Worm (Caenorhabditis elegans) whole organism, mixed stage, embryonic: ENCODE results near the gene F59A1.18.

ENCODE experiments used
- M03D4.4 ChIP-seq: sonication (generic microtip); optimal IDR thresholded peaks from 2 replicates; lab custom pipeline; 2017; ENCODE audit warnings: mild to moderate bottlenecking, missing genetic modification characterization, missing compliant biosample characterization
- bed-3 ChIP-seq: fragments of 200-800 bp; sonication (Bioruptor generic); optimal IDR thresholded peaks from 3 replicates; lab custom pipeline; 2018; ENCODE audit warnings: mild to moderate bottlenecking, missing genetic modification characterization, moderate library complexity, missing compliant biosample characterization
- blmp-1 ChIP-seq: fragments of 150-350 bp; optimal IDR thresholded peaks from 2 replicates; lab custom pipeline; 2014; ENCODE audit warnings: missing biosample characterization, missing genetic modification characterization
- ceh-39 ChIP-seq: fragments of 150-350 bp; optimal IDR thresholded peaks from 2 replicates; lab custom pipeline; 2014; ENCODE audit warnings: missing biosample characterization, missing genetic modification characterization
- ceh-43 ChIP-seq: fragments of 200-800 bp; sonication (Bioruptor generic); optimal IDR thresholded peaks from 2 replicates; lab custom pipeline; 2018; ENCODE audit warnings: mild to moderate bottlenecking, missing genetic modification characterization, moderate library complexity, missing compliant biosample characterization
- ceh-83 ChIP-seq: fragments of 200-800 bp; sonication (Bioruptor generic); optimal IDR thresholded peaks from 2 replicates; lab custom pipeline; 2018; ENCODE audit warnings: mild to moderate bottlenecking, missing genetic modification characterization, missing compliant biosample characterization
- ces-1 ChIP-seq: fragments of 150-350 bp; optimal IDR thresholded peaks from 2 replicates; lab custom pipeline; 2014; ENCODE audit warnings: missing biosample characterization, missing genetic modification reagents, missing genetic modification characterization
- cnd-1 ChIP-seq: fragments of 200-800 bp; sonication (Bioruptor generic); optimal IDR thresholded peaks from 2 replicates; lab custom pipeline; 2018; ENCODE audit warnings: mild to moderate bottlenecking, missing genetic modification characterization, missing compliant biosample characterization
- drap-1 ChIP-seq: fragments of 200-800 bp; sonication (Bioruptor generic); optimal IDR thresholded peaks from 3 replicates; lab custom pipeline; 2018; ENCODE audit warnings: mild to moderate bottlenecking, missing genetic modification characterization, missing compliant biosample characterization
- elt-1 ChIP-seq: sonication (generic microtip); optimal IDR thresholded peaks from 2 replicates; lab custom pipeline; 2017; ENCODE audit warnings: missing genetic modification characterization, mild to moderate bottlenecking, missing compliant biosample characterization, antibody characterized with exemption, moderate library complexity, borderline replicate concordance; ENCODE audit not compliant: insufficient read depth
- elt-3 ChIP-seq: fragments of 150-350 bp; optimal IDR thresholded peaks from 2 replicates; lab custom pipeline; 2014; ENCODE audit warnings: missing biosample characterization, missing genetic modification characterization
- ham-2 ChIP-seq: fragments of 200-800 bp; sonication (Bioruptor generic); optimal IDR thresholded peaks from 2 replicates; lab custom pipeline; 2018; ENCODE audit warnings: mild to moderate bottlenecking, missing genetic modification characterization, missing compliant biosample characterization
- hlh-1 ChIP-seq: fragments of 150-350 bp; optimal IDR thresholded peaks from 2 replicates; lab custom pipeline; 2014; ENCODE audit warnings: missing biosample characterization, missing genetic modification reagents, missing genetic modification characterization
- lin-13 ChIP-seq: fragments of 150-350 bp; optimal IDR thresholded peaks from 2 replicates; lab custom pipeline; 2014; ENCODE audit warnings: missing biosample characterization, missing genetic modification characterization
- lin-32 ChIP-seq: fragments of 200-800 bp; sonication (Bioruptor generic); optimal IDR thresholded peaks from 2 replicates; lab custom pipeline; 2018; ENCODE audit warnings: mild to moderate bottlenecking, missing genetic modification characterization, missing compliant biosample characterization
- lsy-2 ChIP-seq: fragments of 150-350 bp; optimal IDR thresholded peaks from 2 replicates; lab custom pipeline; 2014; ENCODE audit warnings: missing biosample characterization, missing genetic modification characterization
- mab-5 ChIP-seq: fragments of 150-350 bp; optimal IDR thresholded peaks from 2 replicates; lab custom pipeline; 2014; ENCODE audit warnings: missing biosample characterization, missing genetic modification characterization
- mep-1 ChIP-seq: fragments of 150-350 bp; optimal IDR thresholded peaks from 2 replicates; lab custom pipeline; 2017; ENCODE audit warnings: missing biosample characterization, missing genetic modification reagents, missing genetic modification characterization, inconsistent platforms
- mls-2 ChIP-seq: sonication (generic microtip); optimal IDR thresholded peaks from 2 replicates; lab custom pipeline; 2016; ENCODE audit warnings: mild to moderate bottlenecking, missing genetic modification characterization, moderate library complexity, missing compliant biosample characterization
- nhr-12 ChIP-seq: fragments of 150-350 bp; optimal IDR thresholded peaks from 2 replicates; lab custom pipeline; 2014; ENCODE audit warnings: missing biosample characterization, missing genetic modification characterization
- nhr-2 ChIP-seq: fragments of 150-350 bp; optimal IDR thresholded peaks from 2 replicates; lab custom pipeline; 2014; ENCODE audit warnings: missing biosample characterization, missing genetic modification characterization
- nhr-28 ChIP-seq: fragments of 150-350 bp; optimal IDR thresholded peaks from 2 replicates; lab custom pipeline; 2014; ENCODE audit warnings: missing biosample characterization, missing genetic modification characterization
- nhr-76 ChIP-seq: sonication (generic microtip); optimal IDR thresholded peaks from 2 replicates; lab custom pipeline; 2017; ENCODE audit warnings: missing biosample characterization, missing genetic modification characterization
- pha-4 ChIP-seq: fragments of 150-350 bp; optimal IDR thresholded peaks from 2 replicates; lab custom pipeline; 2018; ENCODE audit warnings: missing biosample characterization, missing genetic modification reagents, missing genetic modification characterization
- sem-2 ChIP-seq: fragments of 200-800 bp; sonication (Bioruptor generic); optimal IDR thresholded peaks from 2 replicates; lab custom pipeline; 2018; ENCODE audit warnings: mild to moderate bottlenecking, missing genetic modification characterization, missing compliant biosample characterization
- sptf-1 ChIP-seq: sonication (generic microtip); optimal IDR thresholded peaks from 2 replicates; lab custom pipeline; 2017; ENCODE audit warnings: mild to moderate bottlenecking, missing genetic modification characterization, moderate library complexity, missing compliant biosample characterization
- unc-120 ChIP-seq: sonication (generic microtip); optimal IDR thresholded peaks from 2 replicates; lab custom pipeline; 2017; ENCODE audit warnings: missing genetic modification characterization, missing compliant biosample characterization; ENCODE audit not compliant: poor library complexity, severe bottlenecking
- unc-39 ChIP-seq: fragments of 150-350 bp; optimal IDR thresholded peaks from 2 replicates; lab custom pipeline; 2014; ENCODE audit warnings: missing biosample characterization, missing genetic modification characterization
- unc-62 ChIP-seq: fragments of 150-350 bp; optimal IDR thresholded peaks from 2 replicates; lab custom pipeline; 2014; ENCODE audit warnings: missing biosample characterization, missing genetic modification reagents, missing genetic modification characterization
- zip-8 ChIP-seq: fragments of 150-350 bp; optimal IDR thresholded peaks from 2 replicates; lab custom pipeline; 2014; ENCODE audit warnings: missing biosample characterization, missing genetic modification characterization
- ztf-11 ChIP-seq: fragments of 150-350 bp; optimal IDR thresholded peaks from 2 replicates; lab custom pipeline; 2014; ENCODE audit warnings: missing biosample characterization, missing genetic modification characterization

F59A1.18 gene

ce11 chrV:17686852-17687251 lies at the start of gene F59A1.18:
F59A1.18 (minus strand) TSS chrV:17686952.
- TF ChIP-seq ham-2 (no peak), drap-1 (no peak), cnd-1 (tag; lab: Kevin White, UChicago) (no peak), pha-4 (tag; lab: Kevin White, UChicago) (no peak), ceh-39 (tag; lab: Kevin White, UChicago) (no peak), unc-39 (tag; lab: Kevin White, UChicago) (no peak), ztf-11 (tag; lab: Kevin White, UChicago) (no peak), ceh-43 (GFP tag; lab: Kevin White, UChicago) (no peak), zip-8 (tag; lab: Kevin White, UChicago) (no peak), nhr-76 (tag; lab: Kevin White, UChicago) (no peak), M03D4.4 (tag; lab: Kevin White, UChicago) (no peak), blmp-1 (tag; lab: Kevin White, UChicago) (no peak), lin-13 (tag; lab: Kevin White, UChicago) (no peak), sptf-1 (tag; lab: Kevin White, UChicago) (no peak), unc-120 (tag; lab: Kevin White, UChicago) (no peak), nhr-2 (tag; lab: Kevin White, UChicago) (no peak), mls-2 (tag; lab: Kevin White, UChicago) (no peak)
- TF ChIP-seq, all 35 proteins: peak for 0

DNA sequence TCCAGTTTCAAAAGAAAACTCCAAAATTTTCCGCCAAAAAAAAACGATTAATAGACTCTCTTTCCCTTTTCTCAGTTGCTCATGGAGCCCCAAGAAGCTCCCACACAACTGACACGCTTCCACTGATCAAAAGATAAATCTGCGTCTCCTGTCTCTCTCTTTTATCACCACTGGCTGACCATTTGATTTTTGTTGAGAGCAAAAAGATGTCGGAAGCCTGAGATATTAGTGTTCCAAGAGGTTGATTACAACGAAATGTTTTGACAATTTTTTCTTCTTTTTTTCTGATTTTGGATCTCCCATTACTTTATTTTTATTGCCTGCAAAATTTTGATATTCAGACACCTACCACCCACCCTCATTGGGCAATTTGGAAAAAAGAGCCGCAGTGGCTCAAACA lies 45.8 kb upstream of the F59A1.18 start, which contains the start of gene twk-42:
TSS of gene twk-42 (minus strand) at position 101 of the 400 bp plus-strand sequence.
- TF ChIP-seq hlh-1 (tag; lab: Kevin White, UChicago) (peak; percentile 26), mep-1 (tag; lab: Kevin White, UChicago) (no peak), ces-1 (GFP tag; lab: Kevin White, UChicago) (no peak)

- TF ChIP-seq cnd-1 (tag; lab: Kevin White, UChicago) (no peak), ces-1 (GFP tag; lab: Kevin White, UChicago) (no peak), ceh-43 (GFP tag; lab: Kevin White, UChicago) (no peak), mab-5 (tag; lab: Kevin White, UChicago) (no peak), nhr-28 (tag; lab: Kevin White, UChicago) (no peak), elt-1 (tag; lab: Kevin White, UChicago) (no peak), mep-1 (tag; lab: Kevin White, UChicago) (no peak), zip-8 (tag; lab: Kevin White, UChicago) (no peak), hlh-1 (tag; lab: Kevin White, UChicago) (peak; percentile 81), pha-4 (tag; lab: Kevin White, UChicago) (no peak), unc-62 (GFP tag; lab: Kevin White, UChicago) (peak; percentile 81), elt-3 (no peak), M03D4.4 (tag; lab: Kevin White, UChicago) (no peak), nhr-12 (tag; lab: Kevin White, UChicago) (no peak), lin-32 (no peak)
These were observed 42.0 kb upstream of the F59A1.18 start for ce11 chrV:17728757-17729156.

DNA sequence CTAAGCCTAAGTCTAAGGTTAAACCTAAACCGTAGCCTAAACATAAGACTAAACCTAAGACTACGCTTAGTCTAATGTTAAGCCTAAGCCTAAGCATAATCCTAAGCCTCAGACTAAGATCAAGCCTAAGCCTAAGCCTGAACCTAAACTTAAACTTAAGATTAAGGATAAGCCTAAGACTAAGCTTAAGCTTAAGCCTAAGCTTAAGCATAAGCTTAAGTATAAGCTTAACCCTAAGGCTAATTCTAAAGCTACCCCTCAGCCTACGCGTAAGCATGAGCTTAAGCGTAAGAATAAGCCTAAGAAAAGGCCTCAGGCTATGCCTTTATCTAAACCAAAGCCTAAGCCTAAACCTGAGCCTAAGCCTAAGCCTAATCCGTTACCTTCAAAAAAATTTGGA lies 41.6 kb upstream of the F59A1.18 start:
- TF ChIP-seq nhr-28 (tag; lab: Kevin White, UChicago) (no peak), hlh-1 (tag; lab: Kevin White, UChicago) (no peak), ceh-39 (tag; lab: Kevin White, UChicago) (no peak), ham-2 (peak; percentile 48)

ce11 chrV:17724704-17725103 lies 38.0 kb upstream of the F59A1.18 start, which contains the start of gene fat-5:
fat-5 (plus strand) TSS chrV:17725004.
- TF ChIP-seq nhr-12 (tag; lab: Kevin White, UChicago) (no peak), ceh-39 (tag; lab: Kevin White, UChicago) (no peak), mep-1 (tag; lab: Kevin White, UChicago) (no peak), ham-2 (no peak), lin-13 (tag; lab: Kevin White, UChicago) (no peak), nhr-28 (tag; lab: Kevin White, UChicago) (no peak), mab-5 (tag; lab: Kevin White, UChicago) (no peak), ceh-83 (GFP tag; lab: Kevin White, UChicago) (no peak), blmp-1 (tag; lab: Kevin White, UChicago) (no peak), M03D4.4 (tag; lab: Kevin White, UChicago) (no peak), lsy-2 (tag; lab: Kevin White, UChicago) (no peak), ces-1 (GFP tag; lab: Kevin White, UChicago) (no peak), bed-3 (GFP tag; lab: Kevin White, UChicago) (no peak), pha-4 (tag; lab: Kevin White, UChicago) (no peak), hlh-1 (tag; lab: Kevin White, UChicago) (no peak), sem-2 (GFP tag; lab: Kevin White, UChicago) (no peak), ztf-11 (tag; lab: Kevin White, UChicago) (no peak), nhr-2 (tag; lab: Kevin White, UChicago) (no peak), lin-32 (no peak)
